Worm (Caenorhabditis elegans) whole organism, midembryonic: ENCODE data around the gene nlp-32.

Source experiments
- T22C8.4 ChIP-seq: fragments of 200-800 bp; sonication (Bioruptor generic); IDR thresholded peaks from 2 replicates; pipeline ENCODE4 v1.3.6; 2022; ENCODE audit warnings: missing genetic modification characterization, missing compliant biosample characterization
- cog-1 ChIP-seq: sonication (generic microtip); optimal IDR thresholded peaks from 2 replicates; lab custom pipeline; 2016; ENCODE audit warnings: missing genetic modification characterization, missing compliant biosample characterization
- flt-1 ChIP-seq: fragments of 200-800 bp; sonication (Bioruptor generic); IDR thresholded peaks from 2 replicates; pipeline ENCODE4 v1.3.6; 2022; ENCODE audit warnings: missing genetic modification characterization, missing compliant biosample characterization
- klf-2 ChIP-seq: fragments of 200-800 bp; sonication (Bioruptor generic); conservative IDR thresholded peaks from 2 replicates; pipeline ENCODE4 v1.3.6; 2022; ENCODE audit warnings: missing genetic modification reagents, missing genetic modification characterization, missing compliant biosample characterization
- med-1 ChIP-seq: sonication (generic microtip); optimal IDR thresholded peaks from 2 replicates; lab custom pipeline; 2017; ENCODE audit warnings: missing genetic modification characterization, mild to moderate bottlenecking, missing compliant biosample characterization, antibody characterized with exemption, missing genetic modification reagents; ENCODE audit not compliant: insufficient read depth
- tab-1 ChIP-seq: fragments of 200-800 bp; sonication (Bioruptor generic); IDR thresholded peaks from 2 replicates; pipeline ENCODE4 v1.3.6; 2022; ENCODE audit warnings: missing genetic modification characterization, missing compliant biosample characterization
- ztf-23 ChIP-seq: fragments of 200-800 bp; sonication (Bioruptor generic); IDR thresholded peaks from 2 replicates; pipeline ENCODE4 v1.3.6; 2022; ENCODE audit warnings: missing genetic modification reagents, missing genetic modification characterization, missing compliant biosample characterization

DNA sequence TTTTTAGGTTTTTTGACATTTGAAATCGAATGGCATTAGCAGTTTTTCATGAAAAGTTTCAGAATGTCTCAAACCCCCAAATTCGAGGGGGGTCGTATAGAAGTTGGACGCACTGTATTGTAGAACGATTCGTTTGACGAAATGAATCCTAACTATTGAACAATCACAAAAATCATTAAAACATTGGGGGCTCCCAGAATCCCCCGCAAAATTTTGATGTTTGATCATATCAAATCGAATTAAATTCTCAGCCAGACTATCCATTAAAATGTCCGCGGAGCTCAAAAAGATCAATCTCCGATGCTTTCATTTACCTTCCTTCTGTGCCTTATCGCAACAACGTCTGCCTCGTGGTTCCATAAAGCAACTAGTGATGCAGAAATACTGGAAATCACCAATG is 2.1 kb upstream of the nlp-32 start, which contains the start of gene F30H5.5:
- TF ChIP-seq tab-1, result no peak
- TF ChIP-seq flt-1 (GFP tag; lab: Robert Waterston, UW), result no peak
- no peak for TF ChIP-seq T22C8.4 (GFP tag; lab: Robert Waterston, UW)
- no peak for TF ChIP-seq ztf-23
- TF ChIP-seq cog-1 (tag; lab: Kevin White, UChicago), result no peak
- no peak for TF ChIP-seq klf-2 (GFP tag; lab: Robert Waterston, UW)
- TF ChIP-seq med-1 (GFP tag; lab: Kevin White, UChicago), result no peak
